Fruit fly (Drosophila melanogaster) whole organism, embryonic: ENCODE results near the gene CG7320.

Experiments
- Antp ChIP-seq: fragments of 200-800 bp; sonication (Bioruptor generic); optimal IDR thresholded peaks from 3 replicates; lab custom pipeline; 2016; ENCODE audit warnings: missing biosample characterization, missing genetic modification characterization
- CG12104 ChIP-seq: fragments of 200-800 bp; sonication (Bioruptor generic); optimal IDR thresholded peaks from 3 replicates; lab custom pipeline; 2016; ENCODE audit warnings: missing biosample characterization, missing genetic modification characterization
- CG12155 ChIP-seq: fragments of 200-800 bp; sonication (Bioruptor generic); optimal IDR thresholded peaks from 3 replicates; lab custom pipeline; 2016; ENCODE audit warnings: missing biosample characterization, missing genetic modification characterization
- CG13296 ChIP-seq: fragments of 200-800 bp; sonication (Bioruptor generic); optimal IDR thresholded peaks from 3 replicates; lab custom pipeline; 2018; ENCODE audit warnings: missing biosample characterization, mild to moderate bottlenecking, missing genetic modification characterization
- CG14441 ChIP-seq: fragments of 200-800 bp; sonication (Bioruptor generic); IDR thresholded peaks from 2 replicates; pipeline ENCODE4 v1.3.6; 2022; ENCODE audit warnings: missing biosample characterization, missing genetic modification characterization
- CG14667 ChIP-seq: fragments of 200-800 bp; sonication (Bioruptor generic); IDR thresholded peaks from 2 replicates; pipeline ENCODE4 v1.3.6; 2022; ENCODE audit warnings: missing biosample characterization, missing genetic modification characterization
- CG17328 ChIP-seq: fragments of 200-800 bp; sonication (Bioruptor generic); IDR thresholded peaks from 2 replicates; pipeline ENCODE4 v1.3.6; 2022; ENCODE audit warnings: missing biosample characterization, missing genetic modification characterization
- CG17568 ChIP-seq: fragments of 200-800 bp; sonication (Bioruptor generic); optimal IDR thresholded peaks from 2 replicates; lab custom pipeline; 2018; ENCODE audit warnings: missing biosample characterization, mild to moderate bottlenecking, missing genetic modification characterization, moderate library complexity
- CG31365 ChIP-seq: fragments of 200-800 bp; sonication (Bioruptor generic); optimal IDR thresholded peaks from 2 replicates; lab custom pipeline; 2018; ENCODE audit warnings: missing biosample characterization, mild to moderate bottlenecking, missing genetic modification characterization
- CG3163 ChIP-seq: fragments of 200-800 bp; sonication (Bioruptor generic); optimal IDR thresholded peaks from 3 replicates; lab custom pipeline; 2016; ENCODE audit warnings: missing biosample characterization, missing genetic modification characterization
- CG4424 ChIP-seq: fragments of 200-800 bp; sonication (Bioruptor generic); optimal IDR thresholded peaks from 3 replicates; lab custom pipeline; 2016; ENCODE audit warnings: missing biosample characterization, missing genetic modification characterization
- CG4617 ChIP-seq: fragments of 200-800 bp; sonication (Bioruptor generic); optimal IDR thresholded peaks from 3 replicates; lab custom pipeline; 2016; ENCODE audit warnings: missing biosample characterization, missing genetic modification characterization, borderline replicate concordance
- CG7556 ChIP-seq: fragments of 200-800 bp; sonication (Bioruptor generic); optimal IDR thresholded peaks from 2 replicates; lab custom pipeline; 2017; ENCODE audit warnings: missing biosample characterization, mild to moderate bottlenecking, missing genetic modification characterization
- CG7786 ChIP-seq: fragments of 200-800 bp; sonication (Bioruptor generic); optimal IDR thresholded peaks from 2 replicates; lab custom pipeline; 2016; ENCODE audit warnings: missing biosample characterization, missing genetic modification characterization
- CG7839 ChIP-seq: fragments of 200-800 bp; sonication (Bioruptor generic); optimal IDR thresholded peaks from 3 replicates; lab custom pipeline; 2018; ENCODE audit warnings: missing biosample characterization, mild to moderate bottlenecking, missing genetic modification characterization, moderate library complexity
- CG8924 ChIP-seq: fragments of 200-800 bp; optimal IDR thresholded peaks from 3 replicates; lab custom pipeline; 2019; ENCODE audit warnings: missing biosample characterization, mild to moderate bottlenecking, missing genetic modification characterization, moderate library complexity
- CTCF ChIP-seq: fragments of 200-800 bp; sonication (Bioruptor generic); optimal IDR thresholded peaks from 2 replicates; lab custom pipeline; 2017; ENCODE audit warnings: missing biosample characterization, mild to moderate bottlenecking, missing genetic modification characterization, moderate library complexity
- Chrac-16 ChIP-seq: fragments of 200-800 bp; sonication (Bioruptor generic); optimal IDR thresholded peaks from 3 replicates; lab custom pipeline; 2016; ENCODE audit warnings: missing biosample characterization, missing genetic modification characterization
- D19B ChIP-seq: fragments of 200-800 bp; sonication (Bioruptor generic); optimal IDR thresholded peaks from 2 replicates; lab custom pipeline; 2017; ENCODE audit warnings: missing biosample characterization, mild to moderate bottlenecking, missing genetic modification characterization
- Dbx ChIP-seq: fragments of 200-800 bp; sonication (Bioruptor generic); IDR thresholded peaks from 3 replicates; pipeline ENCODE4 v1.3.6; 2022; ENCODE audit warnings: missing biosample characterization, missing genetic modification characterization
- Fer1 ChIP-seq: fragments of 200-800 bp; sonication (Bioruptor generic); optimal IDR thresholded peaks from 2 replicates; lab custom pipeline; 2017; ENCODE audit warnings: missing biosample characterization, mild to moderate bottlenecking, missing genetic modification characterization
- H15 ChIP-seq: fragments of 200-800 bp; sonication (Bioruptor generic); IDR thresholded peaks from 3 replicates; pipeline ENCODE4 v1.3.6; 2022; ENCODE audit warnings: missing biosample characterization, missing genetic modification characterization
- HLH54F ChIP-seq: fragments of 200-800 bp; sonication (Bioruptor generic); optimal IDR thresholded peaks from 3 replicates; lab custom pipeline; 2016; ENCODE audit warnings: missing biosample characterization, missing genetic modification characterization
- Lpt ChIP-seq: fragments of >200 bp; optimal IDR thresholded peaks from 2 replicates; lab custom pipeline; 2018; ENCODE audit warnings: missing biosample characterization, missing genetic modification characterization
- Mrtf ChIP-seq: fragments of 200-800 bp; sonication (Bioruptor generic); IDR thresholded peaks from 3 replicates; pipeline ENCODE4 v1.3.6; 2022; ENCODE audit warnings: missing biosample characterization, missing genetic modification characterization
- NK7.1 ChIP-seq: fragments of 200-800 bp; sonication (Bioruptor generic); optimal IDR thresholded peaks from 3 replicates; lab custom pipeline; 2016; ENCODE audit warnings: missing biosample characterization, missing genetic modification characterization
- Nf-YC ChIP-seq: fragments of 200-800 bp; optimal IDR thresholded peaks from 3 replicates; lab custom pipeline; 2019; ENCODE audit warnings: missing biosample characterization, mild to moderate bottlenecking, missing genetic modification characterization, moderate library complexity
- Rx ChIP-seq: fragments of 200-800 bp; sonication (Bioruptor generic); IDR thresholded peaks from 2 replicates; pipeline ENCODE4 v1.3.6; 2022; ENCODE audit warnings: missing biosample characterization, missing genetic modification characterization
- Sox100B ChIP-seq: fragments of 200-800 bp; sonication (Bioruptor generic); optimal IDR thresholded peaks from 3 replicates; lab custom pipeline; 2018; ENCODE audit warnings: missing biosample characterization, mild to moderate bottlenecking, missing genetic modification characterization
- Vsx1 ChIP-seq: fragments of 200-800 bp; sonication (Bioruptor generic); optimal IDR thresholded peaks from 2 replicates; lab custom pipeline; 2017; ENCODE audit warnings: missing biosample characterization, mild to moderate bottlenecking, missing genetic modification characterization, missing genetic modification reagents
- ab ChIP-seq: fragments of 200-800 bp; sonication (Bioruptor generic); optimal IDR thresholded peaks from 2 replicates; lab custom pipeline; 2016; ENCODE audit warnings: missing biosample characterization, missing genetic modification characterization
- az2 ChIP-seq: fragments of 200-800 bp; sonication (Bioruptor generic); optimal IDR thresholded peaks from 3 replicates; lab custom pipeline; 2016; ENCODE audit warnings: missing biosample characterization, missing genetic modification characterization
- corto ChIP-seq: fragments of 200-800 bp; sonication (Bioruptor generic); optimal IDR thresholded peaks from 2 replicates; lab custom pipeline; 2016; ENCODE audit warnings: missing biosample characterization, mild to moderate bottlenecking, missing genetic modification characterization, moderate library complexity
- crp ChIP-seq, 2 experiments: fragments of 200-800 bp; sonication (Bioruptor generic); optimal IDR thresholded peaks; 2 replicates in 1 of 2; 3 replicates in 1 of 2; lab custom pipeline; 2017; ENCODE audit warnings: missing biosample characterization in 2 of 2, missing genetic modification characterization in 2 of 2, mild to moderate bottlenecking in 1 of 2, moderate library complexity in 1 of 2
- en ChIP-seq: fragments of 200-800 bp; sonication (Bioruptor generic); optimal IDR thresholded peaks from 2 replicates; lab custom pipeline; 2016; ENCODE audit warnings: missing biosample characterization, missing genetic modification characterization
- gem ChIP-seq: fragments of 200-800 bp; sonication (Bioruptor generic); optimal IDR thresholded peaks from 2 replicates; lab custom pipeline; 2019; ENCODE audit warnings: missing biosample characterization, mild to moderate bottlenecking, missing genetic modification characterization, moderate library complexity
- hbn ChIP-seq: fragments of 200-800 bp; sonication (Bioruptor generic); IDR thresholded peaks from 2 replicates; pipeline ENCODE4 v1.3.6; 2022; ENCODE audit warnings: missing biosample characterization, missing genetic modification characterization; ENCODE audit not compliant: partially characterized antibody
- nom ChIP-seq: fragments of 200-800 bp; sonication (Bioruptor generic); optimal IDR thresholded peaks from 2 replicates; lab custom pipeline; 2017; ENCODE audit warnings: missing biosample characterization, missing genetic modification characterization, mild to moderate bottlenecking, moderate library complexity, missing genetic modification reagents
- org-1 ChIP-seq: fragments of 200-800 bp; sonication (Bioruptor generic); optimal IDR thresholded peaks from 2 replicates; lab custom pipeline; 2017; ENCODE audit warnings: missing biosample characterization, missing genetic modification characterization
- otp ChIP-seq: fragments of 200-800 bp; sonication (Bioruptor generic); IDR thresholded peaks from 3 replicates; pipeline ENCODE4, ENCODE4 v1.3.6; 2022; ENCODE audit warnings: missing biosample characterization, missing genetic modification characterization
- p53 ChIP-seq: fragments of 200-800 bp; sonication (Bioruptor generic); optimal IDR thresholded peaks from 2 replicates; lab custom pipeline; 2016; ENCODE audit warnings: missing biosample characterization, missing genetic modification characterization
- pros ChIP-seq: fragments of 200-800 bp; sonication (Bioruptor generic); optimal IDR thresholded peaks from 3 replicates; lab custom pipeline; 2019; ENCODE audit warnings: missing biosample characterization, mild to moderate bottlenecking, missing genetic modification characterization, moderate library complexity
- pum ChIP-seq: fragments of 200-800 bp; sonication (Bioruptor generic); optimal IDR thresholded peaks from 2 replicates; lab custom pipeline; 2016; ENCODE audit warnings: missing biosample characterization, missing genetic modification characterization
- seq ChIP-seq: fragments of 200-800 bp; sonication (Bioruptor generic); IDR thresholded peaks from 2 replicates; pipeline ENCODE4 v1.3.6; 2022; ENCODE audit warnings: missing biosample characterization, missing genetic modification characterization
- sisA ChIP-seq: fragments of 200-800 bp; sonication (Bioruptor generic); IDR thresholded peaks from 2 replicates; pipeline ENCODE4 v1.3.6; 2022; ENCODE audit warnings: missing biosample characterization, missing genetic modification characterization
- stwl ChIP-seq: fragments of 200-800 bp; sonication (Bioruptor generic); optimal IDR thresholded peaks from 3 replicates; lab custom pipeline; 2018; ENCODE audit warnings: missing biosample characterization, mild to moderate bottlenecking, missing genetic modification characterization, moderate library complexity
- sug ChIP-seq: fragments of 200-800 bp; optimal IDR thresholded peaks from 2 replicates; lab custom pipeline; 2019; ENCODE audit warnings: missing biosample characterization, mild to moderate bottlenecking, missing genetic modification characterization, moderate library complexity
- tup ChIP-seq: fragments of 200-800 bp; sonication (Bioruptor generic); optimal IDR thresholded peaks from 2 replicates; lab custom pipeline; 2016; ENCODE audit warnings: missing biosample characterization, mild to moderate bottlenecking, missing genetic modification characterization, moderate library complexity
- unc-4 ChIP-seq: fragments of 200-800 bp; sonication (Bioruptor generic); IDR thresholded peaks from 2 replicates; pipeline ENCODE4 v1.3.6; 2022; ENCODE audit warnings: missing biosample characterization, missing genetic modification characterization; ENCODE audit not compliant: partially characterized antibody
- wor ChIP-seq: fragments of 200-800 bp; sonication (Bioruptor generic); IDR thresholded peaks from 2 replicates; pipeline ENCODE4 v1.3.6; 2022; ENCODE audit warnings: missing biosample characterization, missing genetic modification characterization
- zfh2 ChIP-seq: fragments of 200-800 bp; sonication (Bioruptor generic); optimal IDR thresholded peaks from 2 replicates; lab custom pipeline; 2016; ENCODE audit warnings: missing biosample characterization, missing genetic modification characterization

Gene CG7320

dm6 chr3L:18192858-18193478 is 8.3 kb upstream of the CG7320 start (continued):
- TF ChIP-seq D19B (peak; percentile 38), pum (GFP tag; lab: Kevin White, UChicago) (no peak), seq (GFP tag; lab: Robert Waterston, UW) (no peak), CG4617 (GFP tag; lab: Kevin White, UChicago) (peak; percentile 19), Antp (GFP tag; lab: Kevin White, UChicago) (no peak), CG7556 (peak; percentile 87), CG4424 (peak; percentile 77), stwl (tag; lab: Kevin White, UChicago) (peak; percentile 60), Rx (GFP tag; lab: Robert Waterston, UW) (no peak), Nf-YC (tag; lab: Kevin White, UChicago) (peak; percentile 40), gem (tag; lab: Kevin White, UChicago) (peak; percentile 92), sug (peak; percentile 57), zfh2 (no peak), hbn (no peak), CTCF (GFP tag; lab: Kevin White, UChicago) (no peak), CG17568 (GFP tag; lab: Kevin White, UChicago) (peak; percentile 23), org-1 (peak; percentile 75), Dbx (GFP tag; lab: Robert Waterston, UW) (peak; percentile 60; the same call in 1 of the 3 replicates), crp (GFP tag; optimal IDR thresholded peaks at IDR 0.05; lab: Kevin White, UChicago) (peak in 1 of 2 experiments; percentile 11), Sox100B (GFP tag; lab: Kevin White, UChicago) (peak; percentile 82), Lpt (GFP tag; lab: Kevin White, UChicago) (no peak), tup (GFP tag; lab: Kevin White, UChicago) (no peak), HLH54F (GFP tag; lab: Kevin White, UChicago) (no peak), p53 (no peak), az2 (GFP tag; lab: Kevin White, UChicago) (peak; percentile 74), CG14667 (peak; percentile 40; the same call in 1 of the 2 replicates), CG7839 (tag; lab: Kevin White, UChicago) (peak; percentile 89), Vsx1 (peak; percentile 30), CG14441 (GFP tag; lab: Robert Waterston, UW) (peak; percentile 32; the same call in 1 of the 2 replicates), CG12104 (peak; percentile 56), NK7.1 (GFP tag; lab: Kevin White, UChicago) (no peak), otp (GFP tag; lab: Robert Waterston, UW) (no peak), CG17328 (peak; percentile 76), wor (GFP tag; lab: Robert Waterston, UW) (0 out of 2 replicates have a peak, but pooled peaks have one; percentile 42), CG13296 (GFP tag; lab: Kevin White, UChicago) (peak; percentile 47), pros (GFP tag; lab: Kevin White, UChicago) (peak; percentile 17), ab (GFP tag; lab: Kevin White, UChicago) (no peak), Mrtf (peak; percentile 47; the same call in 1 of the 3 replicates), sisA (GFP tag; lab: Robert Waterston, UW) (peak; percentile 67), CG7786 (GFP tag; lab: Kevin White, UChicago) (no peak), corto (GFP tag; lab: Kevin White, UChicago) (peak; percentile 54), H15 (GFP tag; lab: Robert Waterston, UW) (no peak), CG31365 (tag; lab: Kevin White, UChicago) (no peak), nom (GFP tag; lab: Kevin White, UChicago) (peak; percentile 75), CG12155 (GFP tag; lab: Kevin White, UChicago) (peak; percentile 63), Fer1 (GFP tag; lab: Kevin White, UChicago) (no peak), CG3163 (GFP tag; lab: Kevin White, UChicago) (no peak), unc-4 (GFP tag; lab: Robert Waterston, UW) (no peak), en (GFP tag; lab: Kevin White, UChicago) (no peak), CG8924 (tag; lab: Kevin White, UChicago) (peak; percentile 91), Chrac-16 (peak; percentile 70)
